Worm (Caenorhabditis elegans) whole organism, midembryonic: ENCODE results near the gene mrps-14.

Source experiments
- cog-1 ChIP-seq: sonication (generic microtip); optimal IDR thresholded peaks from 2 replicates; lab custom pipeline; 2016; ENCODE audit warnings: missing genetic modification characterization, missing compliant biosample characterization
- med-1 ChIP-seq: sonication (generic microtip); optimal IDR thresholded peaks from 2 replicates; lab custom pipeline; 2017; ENCODE audit warnings: missing genetic modification characterization, mild to moderate bottlenecking, missing compliant biosample characterization, antibody characterized with exemption, missing genetic modification reagents; ENCODE audit not compliant: insufficient read depth
- tab-1 ChIP-seq: fragments of 200-800 bp; sonication (Bioruptor generic); IDR thresholded peaks from 2 replicates; pipeline ENCODE4 v1.3.6; 2022; ENCODE audit warnings: missing genetic modification characterization, missing compliant biosample characterization
- ztf-23 ChIP-seq: fragments of 200-800 bp; sonication (Bioruptor generic); IDR thresholded peaks from 2 replicates; pipeline ENCODE4 v1.3.6; 2022; ENCODE audit warnings: missing genetic modification reagents, missing genetic modification characterization, missing compliant biosample characterization
- ztf-29 ChIP-seq: fragments of 200-800 bp; sonication (Bioruptor generic); IDR thresholded peaks from 2 replicates; pipeline ENCODE4 v1.3.6; 2022; ENCODE audit warnings: missing genetic modification reagents, missing genetic modification characterization, missing compliant biosample characterization

ce11 chrII:10247154-10247553 lies 4.9 kb upstream of the mrps-14 start:
- TF ChIP-seq tab-1 (GFP tag; lab: Robert Waterston, UW) (no peak), med-1 (GFP tag; lab: Kevin White, UChicago) (no peak), ztf-23 (GFP tag; lab: Robert Waterston, UW) (no peak), cog-1 (tag; lab: Kevin White, UChicago) (no peak), ztf-29 (GFP tag; lab: Robert Waterston, UW) (no peak)
